Worm (Caenorhabditis elegans) whole organism, L4 larva: ENCODE data around the gene fbxb-38.

Source experiments
- aly-2 ChIP-seq: sonication (generic microtip); optimal IDR thresholded peaks from 2 replicates; lab custom pipeline; 2018; ENCODE audit warnings: missing biosample characterization, missing genetic modification characterization
- daf-16 ChIP-seq, 3 experiments: sonication (generic microtip); optimal IDR thresholded peaks; 2 replicates each; lab custom pipeline; 2016 to 2017; ENCODE audit warnings: missing genetic modification characterization in 3 of 3, missing genetic modification reagents in 3 of 3, mild to moderate bottlenecking in 2 of 3, missing compliant biosample characterization in 2 of 3, missing biosample characterization in 1 of 3, moderate library complexity in 1 of 3
- dve-1 ChIP-seq: sonication (generic microtip); optimal IDR thresholded peaks from 2 replicates; lab custom pipeline; 2017; ENCODE audit warnings: antibody characterized with exemption, mild to moderate bottlenecking, missing genetic modification characterization, missing compliant biosample characterization; ENCODE audit not compliant: insufficient read depth
- nhr-237 ChIP-seq: sonication (generic microtip); optimal IDR thresholded peaks from 2 replicates; lab custom pipeline; 2017; ENCODE audit warnings: missing biosample characterization, missing genetic modification characterization
- nhr-6 ChIP-seq: fragments of 150-350 bp; optimal IDR thresholded peaks from 2 replicates; lab custom pipeline; 2014; ENCODE audit warnings: missing biosample characterization, missing genetic modification characterization
- tra-1 ChIP-seq: fragments of 200-800 bp; sonication (Bioruptor generic); IDR thresholded peaks from 2 replicates; pipeline ENCODE4 v1.3.6; 2022; ENCODE audit warnings: missing genetic modification reagents, missing genetic modification characterization, missing compliant biosample characterization
- unc-62 ChIP-seq, 3 experiments: fragments of 150-350 bp in 1 of 3; sonication (generic microtip); optimal IDR thresholded peaks in 2 of 3; peaks in 1 of 3; 1 replicate in 1 of 3; 2 replicates in 2 of 3; lab custom pipeline; 2014 to 2017; ENCODE audit warnings: missing biosample characterization in 3 of 3, missing genetic modification characterization in 3 of 3, missing genetic modification reagents in 3 of 3, missing genotype in 1 of 3

ce11 chrII:2204077-2204476 is 35.5 kb upstream of the fbxb-38 start, which contains the start of gene Y59C2A.2:
- TF ChIP-seq aly-2 (tag; lab: Kevin White, UChicago): no peak
- no peak for TF ChIP-seq unc-62 (GFP tag; optimal IDR thresholded peaks at IDR 0.05 in 1 of 2; lab: Kevin White, UChicago)
- no peak for TF ChIP-seq unc-62 (tag; optimal IDR thresholded peaks at IDR 0.05; lab: Kevin White, UChicago)
- TF ChIP-seq daf-16 (GFP tag; optimal IDR thresholded peaks at IDR 0.05; lab: Kevin White, UChicago): no peak
- TF ChIP-seq daf-16 (tag; optimal IDR thresholded peaks at IDR 0.05; lab: Kevin White, UChicago): no peak
- TF ChIP-seq nhr-6 (tag; lab: Kevin White, UChicago): no peak
- TF ChIP-seq tra-1 (GFP tag; lab: Robert Waterston, UW): no peak
- no peak for TF ChIP-seq nhr-237
- TF ChIP-seq dve-1: no peak
